Worm (Caenorhabditis elegans) whole organism, late embryonic: Measurements from ENCODE around the gene lin-7.
A peak's percentile ranks its signal among the peaks of the same experiment; 100 is the strongest.
"Not testable (repeated sequence)": the region's sequence is repeated elsewhere in the genome, so short reads cannot be mapped to it uniquely, and the experiment has no call there.

ENCODE experiments used
- C08G9.2 ChIP-seq: sonication (generic microtip); optimal IDR thresholded peaks from 2 replicates; lab custom pipeline; 2016; ENCODE audit warnings: mild to moderate bottlenecking, missing genetic modification characterization, moderate library complexity, missing compliant biosample characterization
- T23F11.4 ChIP-seq: fragments of 200-800 bp; sonication (Bioruptor generic); optimal IDR thresholded peaks from 2 replicates; lab custom pipeline; 2018; ENCODE audit warnings: mild to moderate bottlenecking, missing genetic modification characterization, missing compliant biosample characterization
- ceh-14 ChIP-seq: sonication (generic microtip); optimal IDR thresholded peaks from 2 replicates; lab custom pipeline; 2016; ENCODE audit warnings: missing genotype, missing genetic modification characterization, missing compliant biosample characterization
- ceh-19 ChIP-seq: fragments of 200-800 bp; sonication (Bioruptor generic); optimal IDR thresholded peaks from 2 replicates; lab custom pipeline; 2018; ENCODE audit warnings: mild to moderate bottlenecking, missing genetic modification characterization, missing compliant biosample characterization
- ceh-2 ChIP-seq: sonication (generic microtip); optimal IDR thresholded peaks from 2 replicates; lab custom pipeline; 2016; ENCODE audit warnings: missing genotype, missing genetic modification characterization, missing compliant biosample characterization
- ceh-22 ChIP-seq: sonication (generic microtip); optimal IDR thresholded peaks from 2 replicates; lab custom pipeline; 2017; ENCODE audit warnings: missing biosample characterization, missing genetic modification characterization
- ceh-31 ChIP-seq: sonication (generic microtip); optimal IDR thresholded peaks from 2 replicates; lab custom pipeline; 2016; ENCODE audit warnings: missing genetic modification characterization, missing compliant biosample characterization
- ceh-34 ChIP-seq: sonication (generic microtip); optimal IDR thresholded peaks from 2 replicates; lab custom pipeline; 2016; ENCODE audit warnings: mild to moderate bottlenecking, missing genetic modification characterization, missing compliant biosample characterization
- ceh-45 ChIP-seq: fragments of 200-800 bp; sonication (Bioruptor generic); IDR thresholded peaks from 2 replicates; pipeline ENCODE4 v1.3.6; 2022; ENCODE audit warnings: missing genetic modification reagents, missing genetic modification characterization, missing compliant biosample characterization
- ceh-48 ChIP-seq: sonication (generic microtip); optimal IDR thresholded peaks from 2 replicates; lab custom pipeline; 2016; ENCODE audit warnings: missing genetic modification characterization, inconsistent platforms, missing compliant biosample characterization
- ceh-9 ChIP-seq: sonication (generic microtip); optimal IDR thresholded peaks from 2 replicates; lab custom pipeline; 2016; ENCODE audit warnings: mild to moderate bottlenecking, missing genetic modification characterization, inconsistent platforms, missing compliant biosample characterization
- dmd-4 ChIP-seq: sonication (generic microtip); optimal IDR thresholded peaks from 2 replicates; lab custom pipeline; 2016; ENCODE audit warnings: borderline replicate concordance, missing genetic modification characterization, missing compliant biosample characterization
- ets-4 ChIP-seq: sonication (generic microtip); optimal IDR thresholded peaks from 2 replicates; lab custom pipeline; 2016; ENCODE audit warnings: missing genetic modification characterization, missing compliant biosample characterization
- eyg-1 ChIP-seq: sonication (generic microtip); optimal IDR thresholded peaks from 2 replicates; lab custom pipeline; 2016; ENCODE audit warnings: missing genotype, missing genetic modification characterization, missing compliant biosample characterization
- fkh-6 ChIP-seq: sonication (generic microtip); optimal IDR thresholded peaks from 2 replicates; lab custom pipeline; 2016; ENCODE audit warnings: missing genetic modification characterization, missing compliant biosample characterization
- hlh-15 ChIP-seq: sonication (generic microtip); optimal IDR thresholded peaks from 2 replicates; lab custom pipeline; 2016; ENCODE audit warnings: missing genetic modification characterization, missing compliant biosample characterization
- madf-2 ChIP-seq: sonication (generic microtip); optimal IDR thresholded peaks from 2 replicates; lab custom pipeline; 2017; ENCODE audit warnings: missing genetic modification characterization, missing compliant biosample characterization
- mec-3 ChIP-seq: sonication (generic microtip); optimal IDR thresholded peaks from 2 replicates; lab custom pipeline; 2016; ENCODE audit warnings: borderline replicate concordance, missing genetic modification characterization, missing compliant biosample characterization
- pha-4 ChIP-seq: fragments of 150-350 bp; optimal IDR thresholded peaks from 2 replicates; lab custom pipeline; 2018; ENCODE audit warnings: missing biosample characterization, missing genetic modification reagents, missing genetic modification characterization
- pros-1 ChIP-seq: fragments of 150-350 bp; optimal IDR thresholded peaks from 2 replicates; lab custom pipeline; 2014; ENCODE audit warnings: missing biosample characterization, missing genetic modification reagents, missing genetic modification characterization
- ref-2 ChIP-seq: sonication (generic microtip); optimal IDR thresholded peaks from 2 replicates; lab custom pipeline; 2016; ENCODE audit warnings: missing genetic modification characterization, missing compliant biosample characterization
- sox-4 ChIP-seq: sonication (generic microtip); optimal IDR thresholded peaks from 2 replicates; lab custom pipeline; 2017; ENCODE audit warnings: mild to moderate bottlenecking, missing genetic modification characterization, inconsistent platforms, missing compliant biosample characterization
- tbx-2 ChIP-seq: sonication (generic microtip); optimal IDR thresholded peaks from 2 replicates; lab custom pipeline; 2016; ENCODE audit warnings: missing genetic modification characterization, missing compliant biosample characterization
- tbx-7 ChIP-seq: sonication (generic microtip); optimal IDR thresholded peaks from 2 replicates; lab custom pipeline; 2016; ENCODE audit warnings: missing genotype, missing genetic modification characterization, missing compliant biosample characterization
- ttx-3 ChIP-seq: sonication (generic microtip); optimal IDR thresholded peaks from 2 replicates; lab custom pipeline; 2016; ENCODE audit warnings: missing genetic modification reagents, missing genetic modification characterization, missing compliant biosample characterization
- unc-3 ChIP-seq, 2 experiments: fragments of 200-800 bp in 1 of 2; sonication (Bioruptor generic) in 1 of 2; sonication (generic microtip) in 1 of 2; conservative IDR thresholded peaks in 1 of 2; optimal IDR thresholded peaks in 1 of 2; 2 replicates each; pipeline versions ENCODE4 v1.3.6 to Lab custom; 2016 to 2022; ENCODE audit warnings: missing compliant biosample characterization in 2 of 2, missing genetic modification characterization in 2 of 2, missing genetic modification reagents in 1 of 2
- unc-42 ChIP-seq: sonication (generic microtip); optimal IDR thresholded peaks from 2 replicates; lab custom pipeline; 2016; ENCODE audit warnings: missing genotype, missing genetic modification characterization, missing compliant biosample characterization
- ztf-16 ChIP-seq: sonication (generic microtip); optimal IDR thresholded peaks from 2 replicates; lab custom pipeline; 2017; ENCODE audit warnings: missing genetic modification characterization, missing compliant biosample characterization

Gene lin-7

ce11 chrII:14357936-14358416 is 8.8 kb upstream of the lin-7 start, which contains the start of the genes agl-1 and pfs-2 (continued):
- TF ChIP-seq unc-3 (GFP tag; conservative IDR thresholded peaks at IDR 0.05; lab: Robert Waterston, UW) (no peak), unc-3 (tag; optimal IDR thresholded peaks at IDR 0.05; lab: Kevin White, UChicago) (no peak), ttx-3 (tag; lab: Kevin White, UChicago) (peak; percentile 18), T23F11.4 (GFP tag; lab: Kevin White, UChicago) (no peak), dmd-4 (no peak), ceh-48 (tag; lab: Kevin White, UChicago) (peak; percentile 67)

- TF ChIP-seq pros-1 (tag; lab: Kevin White, UChicago) (no peak), ceh-22 (tag; lab: Kevin White, UChicago) (no peak), fkh-6 (tag; lab: Kevin White, UChicago) (no peak), ceh-34 (no peak), madf-2 (no peak), ets-4 (tag; lab: Kevin White, UChicago) (no peak), dmd-4 (no peak), ceh-9 (tag; lab: Kevin White, UChicago) (no peak)
Observed at ce11 chrII:14351352-14351751, 2.1 kb upstream of the lin-7 start.

ce11 chrII:14350768-14351167 is 1.6 kb upstream of the lin-7 start:
- no peak for TF ChIP-seq eyg-1 (tag; lab: Kevin White, UChicago)
- TF ChIP-seq ets-4 (tag; lab: Kevin White, UChicago): no peak

ce11 chrII:14346243-14346642 is 3.0 kb downstream of the lin-7 start, which contains the start of gene Y54G11A.9:
Gene Y54G11A.9, minus strand, starts transcription at chrII:14346438.
- peak; percentile 42 for TF ChIP-seq C08G9.2 (tag; lab: Kevin White, UChicago)
- peak; percentile 23 for TF ChIP-seq tbx-2 (tag; lab: Kevin White, UChicago)
- peak; percentile 71 for TF ChIP-seq ceh-31 (tag; lab: Kevin White, UChicago)

ce11 chrII:14344166-14344565 is 5.0 kb downstream of the lin-7 start, which contains the start of gene ddl-3:
Gene ddl-3, minus strand, starts transcription at chrII:14344454.
- not testable (repeated sequence) for TF ChIP-seq fkh-6, pha-4, ceh-31 (tag; lab: Kevin White, UChicago)

- TF ChIP-seq fkh-6 (tag; lab: Kevin White, UChicago) (no peak), ceh-9 (tag; lab: Kevin White, UChicago) (no peak), ceh-19 (GFP tag; lab: Kevin White, UChicago) (no peak), ztf-16 (tag; lab: Kevin White, UChicago) (no peak), ceh-14 (tag; lab: Kevin White, UChicago) (peak; percentile 83), ceh-45 (GFP tag; lab: Robert Waterston, UW) (no peak), ref-2 (tag; lab: Kevin White, UChicago) (no peak), ceh-2 (tag; lab: Kevin White, UChicago) (no peak), ets-4 (tag; lab: Kevin White, UChicago) (no peak), hlh-15 (tag; lab: Kevin White, UChicago) (no peak), tbx-7 (tag; lab: Kevin White, UChicago) (no peak), unc-42 (tag; lab: Kevin White, UChicago) (peak; percentile 10), sox-4 (no peak), mec-3 (tag; lab: Kevin White, UChicago) (no peak)
Observed at ce11 chrII:14321225-14321624, 28.0 kb downstream of the lin-7 start.

- TF ChIP-seq unc-3 (GFP tag; conservative IDR thresholded peaks at IDR 0.05; lab: Robert Waterston, UW) (no peak), unc-3 (tag; optimal IDR thresholded peaks at IDR 0.05; lab: Kevin White, UChicago) (no peak), ceh-19 (GFP tag; lab: Kevin White, UChicago) (no peak), unc-42 (tag; lab: Kevin White, UChicago) (no peak)
Observed at ce11 chrII:14319227-14319626, 30.0 kb downstream of the lin-7 start.
